Fruit fly (Drosophila melanogaster) ovary, adult (tissue): ENCODE data around the gene B4.

Experiments
- CG17801 ChIP-seq: fragments of 200-800 bp; optimal IDR thresholded peaks from 2 replicates; lab custom pipeline; 2019; ENCODE audit warnings: missing biosample characterization, mild to moderate bottlenecking, missing genetic modification characterization, moderate library complexity; ENCODE audit not compliant: partially characterized antibody

The B4 gene

dm6 chr2L:13458991-13459731, 90.0 kb downstream of the B4 start, which contains the start of gene CG42810:
TSS of gene CG42810 (plus strand) at chr2L:13459681.
- no peak for TF ChIP-seq CG17801 (GFP tag; lab: Kevin White, UChicago)

dm6 chr2L:13457037-13457547, 92.0 kb downstream of the B4 start, which contains the start of gene CG42809:
TSS of gene CG42809 (plus strand) at chr2L:13457497.
- no peak for TF ChIP-seq CG17801 (GFP tag; lab: Kevin White, UChicago)
